Worm (Caenorhabditis elegans) whole organism, early embryonic: ENCODE results near the gene cpr-4.

Source experiments
- ama-1 ChIP-seq: fragments of 150-350 bp; optimal IDR thresholded peaks from 2 replicates; lab custom pipeline; 2014
- flt-1 ChIP-seq: fragments of 200-800 bp; sonication (Bioruptor generic); IDR thresholded peaks from 2 replicates; pipeline ENCODE4 v1.3.6; 2022; ENCODE audit warnings: missing genetic modification characterization, missing compliant biosample characterization
- hnd-1 ChIP-seq: sonication (generic microtip); optimal IDR thresholded peaks from 2 replicates; lab custom pipeline; 2016; ENCODE audit warnings: missing genetic modification characterization, missing compliant biosample characterization
- tra-4 ChIP-seq: sonication (generic microtip); optimal IDR thresholded peaks from 2 replicates; lab custom pipeline; 2017; ENCODE audit warnings: missing genetic modification characterization, missing compliant biosample characterization

ce11 chrV:6657532-6658259 lies 43.2 kb downstream of the cpr-4 start:
- no peak for TF ChIP-seq ama-1
- TF ChIP-seq flt-1 (GFP tag; lab: Robert Waterston, UW) = no peak
- no peak for TF ChIP-seq tra-4 (tag; lab: Kevin White, UChicago)
- no peak for TF ChIP-seq hnd-1
